Worm (Caenorhabditis elegans) whole organism, young adult: ENCODE measurements around the gene flap-1.
A peak's percentile ranks its signal among the peaks of the same experiment; 100 is the strongest.

Experiments
- B0261.1 ChIP-seq: sonication (generic microtip); optimal IDR thresholded peaks from 2 replicates; lab custom pipeline; 2016; ENCODE audit warnings: mild to moderate bottlenecking, missing genetic modification characterization, moderate library complexity, missing compliant biosample characterization
- C06A6.2 ChIP-seq: fragments of 200-800 bp; sonication (Bioruptor generic); conservative IDR thresholded peaks from 2 replicates; pipeline ENCODE4 v1.3.6; 2022; ENCODE audit warnings: missing genetic modification characterization, missing compliant biosample characterization
- C17E4.6 ChIP-seq: fragments of 200-800 bp; sonication (Bioruptor generic); IDR thresholded peaks from 2 replicates; pipeline ENCODE4 v1.3.6; 2022; ENCODE audit warnings: missing genetic modification reagents, missing genetic modification characterization, missing compliant biosample characterization
- F57A8.1 ChIP-seq: fragments of 200-800 bp; sonication (Bioruptor generic); optimal IDR thresholded peaks from 2 replicates; lab custom pipeline; 2018; ENCODE audit warnings: mild to moderate bottlenecking, missing genetic modification characterization, moderate library complexity, missing compliant biosample characterization
- F57C9.4 ChIP-seq: sonication (generic microtip); optimal IDR thresholded peaks from 2 replicates; lab custom pipeline; 2017; ENCODE audit warnings: mild to moderate bottlenecking, missing genetic modification characterization, missing compliant biosample characterization
- T26A5.8 ChIP-seq: sonication (generic microtip); optimal IDR thresholded peaks from 2 replicates; lab custom pipeline; 2016; ENCODE audit warnings: missing genetic modification characterization, missing compliant biosample characterization
- Y56A3A.18 ChIP-seq: fragments of 200-800 bp; sonication (Bioruptor generic); IDR thresholded peaks from 2 replicates; pipeline ENCODE4 v1.3.6; 2022; ENCODE audit warnings: missing genetic modification reagents, missing genetic modification characterization, missing compliant biosample characterization
- Y79H2A.3 ChIP-seq: fragments of 200-800 bp; sonication (Bioruptor generic); conservative IDR thresholded peaks from 2 replicates; pipeline ENCODE4 v1.3.6; 2022; ENCODE audit warnings: missing genetic modification reagents, missing genetic modification characterization, missing compliant biosample characterization
- athp-1 ChIP-seq: sonication (generic microtip); optimal IDR thresholded peaks from 2 replicates; lab custom pipeline; 2017; ENCODE audit warnings: mild to moderate bottlenecking, missing genetic modification characterization, missing compliant biosample characterization
- cebp-1 ChIP-seq, 2 experiments: fragments of 200-800 bp in 1 of 2; sonication (Bioruptor generic) in 1 of 2; sonication (generic microtip) in 1 of 2; IDR thresholded peaks in 1 of 2; optimal IDR thresholded peaks in 1 of 2; 2 replicates each; pipeline versions ENCODE4 v1.3.6 to Lab custom; 2017 to 2022; ENCODE audit warnings: missing compliant biosample characterization in 2 of 2, missing genetic modification characterization in 2 of 2, mild to moderate bottlenecking in 1 of 2, missing genetic modification reagents in 1 of 2, moderate library complexity in 1 of 2
- ceh-58 ChIP-seq: fragments of 200-800 bp; sonication (Bioruptor generic); IDR thresholded peaks from 2 replicates; pipeline ENCODE4 v1.3.6; 2022; ENCODE audit warnings: missing genetic modification characterization, missing compliant biosample characterization
- dpl-1 ChIP-seq: fragments of 150-350 bp; optimal IDR thresholded peaks from 2 replicates; lab custom pipeline; 2014; ENCODE audit warnings: missing biosample characterization, missing genetic modification reagents, missing genetic modification characterization
- ets-4 ChIP-seq: fragments of 200-800 bp; sonication (Bioruptor generic); optimal IDR thresholded peaks from 2 replicates; lab custom pipeline; 2018; ENCODE audit warnings: mild to moderate bottlenecking, missing genetic modification characterization, missing compliant biosample characterization
- hlh-12 ChIP-seq: sonication (generic microtip); optimal IDR thresholded peaks from 2 replicates; lab custom pipeline; 2016; ENCODE audit warnings: missing genetic modification characterization, missing compliant biosample characterization
- hmg-1.2 ChIP-seq: fragments of 200-800 bp; sonication (Bioruptor generic); IDR thresholded peaks from 2 replicates; pipeline ENCODE4 v1.3.6; 2022; ENCODE audit warnings: missing genetic modification reagents, missing genetic modification characterization, missing compliant biosample characterization
- lag-1 ChIP-seq: fragments of 200-800 bp; sonication (Bioruptor generic); IDR thresholded peaks from 2 replicates; pipeline ENCODE4 v1.3.6; 2022; ENCODE audit warnings: missing genetic modification reagents, missing genetic modification characterization, missing compliant biosample characterization
- let-526 ChIP-seq: fragments of 200-800 bp; sonication (Bioruptor generic); IDR thresholded peaks from 2 replicates; pipeline ENCODE4 v1.3.6; 2022; ENCODE audit warnings: missing genetic modification reagents, missing genetic modification characterization, missing compliant biosample characterization
- lin-26 ChIP-seq: fragments of 200-800 bp; sonication (Bioruptor generic); IDR thresholded peaks from 2 replicates; pipeline ENCODE4 v1.3.6; 2022; ENCODE audit warnings: missing genetic modification reagents, missing genetic modification characterization, missing compliant biosample characterization
- lin-40 ChIP-seq: sonication (generic microtip); optimal IDR thresholded peaks from 2 replicates; lab custom pipeline; 2016; ENCODE audit warnings: missing genetic modification characterization, mild to moderate bottlenecking, missing compliant biosample characterization, missing genotype, missing genetic modification reagents
- lin-54 ChIP-seq: fragments of 200-800 bp; sonication (Bioruptor generic); optimal IDR thresholded peaks from 2 replicates; lab custom pipeline; 2018; ENCODE audit warnings: mild to moderate bottlenecking, missing genetic modification characterization, missing compliant biosample characterization
- lsy-27 ChIP-seq: sonication (generic microtip); optimal IDR thresholded peaks from 2 replicates; lab custom pipeline; 2017; ENCODE audit warnings: missing genetic modification characterization, mild to moderate bottlenecking, missing compliant biosample characterization, antibody characterized with exemption, missing genotype, borderline replicate concordance; ENCODE audit not compliant: insufficient read depth
- madf-3 ChIP-seq: fragments of 200-800 bp; sonication (Bioruptor generic); IDR thresholded peaks from 2 replicates; pipeline ENCODE4 v1.3.6; 2022; ENCODE audit warnings: missing genetic modification reagents, missing genetic modification characterization, missing compliant biosample characterization
- madf-6 ChIP-seq: fragments of 200-800 bp; sonication (Bioruptor generic); IDR thresholded peaks from 2 replicates; pipeline ENCODE4 v1.3.6; 2022; ENCODE audit warnings: missing genetic modification reagents, missing genetic modification characterization, missing compliant biosample characterization
- madf-8 ChIP-seq: fragments of 200-800 bp; sonication (Bioruptor generic); conservative IDR thresholded peaks from 2 replicates; pipeline ENCODE4 v1.3.6; 2022; ENCODE audit warnings: missing genetic modification reagents, missing genetic modification characterization, missing compliant biosample characterization
- mel-28 ChIP-seq: sonication (generic microtip); optimal IDR thresholded peaks from 2 replicates; lab custom pipeline; 2016; ENCODE audit warnings: borderline replicate concordance, mild to moderate bottlenecking, missing genetic modification characterization, missing compliant biosample characterization
- nfyb-1 ChIP-seq: fragments of 200-800 bp; sonication (Bioruptor generic); IDR thresholded peaks from 2 replicates; pipeline ENCODE4 v1.3.6; 2022; ENCODE audit warnings: missing genetic modification reagents, missing genetic modification characterization, missing compliant biosample characterization
- nhr-120 ChIP-seq: fragments of 200-800 bp; sonication (Bioruptor generic); IDR thresholded peaks from 2 replicates; pipeline ENCODE4 v1.3.6; 2022; ENCODE audit warnings: missing genetic modification characterization, missing compliant biosample characterization
- nhr-80 ChIP-seq: sonication (generic microtip); optimal IDR thresholded peaks from 2 replicates; lab custom pipeline; 2016; ENCODE audit warnings: missing genetic modification characterization, missing compliant biosample characterization
- nhr-90 ChIP-seq: sonication (generic microtip); optimal IDR thresholded peaks from 2 replicates; lab custom pipeline; 2016; ENCODE audit warnings: missing genotype, mild to moderate bottlenecking, missing genetic modification characterization, missing compliant biosample characterization
- rcor-1 ChIP-seq: fragments of 200-800 bp; sonication (Bioruptor generic); IDR thresholded peaks from 2 replicates; pipeline ENCODE4 v1.3.6; 2022; ENCODE audit warnings: missing genetic modification reagents, missing genetic modification characterization, missing compliant biosample characterization
- rec-8 ChIP-seq, 2 experiments: sonication (generic microtip); optimal IDR thresholded peaks; 2 replicates each; lab custom pipeline; 2016; ENCODE audit warnings: mild to moderate bottlenecking in 2 of 2, missing genetic modification characterization in 2 of 2, missing genetic modification reagents in 2 of 2, missing genotype in 2 of 2, missing biosample characterization in 1 of 2, missing compliant biosample characterization in 1 of 2, moderate library complexity in 1 of 2
- rpc-1 ChIP-seq, 2 experiments: fragments of 150-350 bp in 1 of 2; sonication (generic microtip) in 1 of 2; optimal IDR thresholded peaks; 2 replicates each; lab custom pipeline; 2014 to 2018; ENCODE audit warnings: missing biosample characterization in 1 of 2, missing genetic modification characterization in 1 of 2, missing genetic modification reagents in 1 of 2, missing genotype in 1 of 2
- sdz-38 ChIP-seq: sonication (generic microtip); optimal IDR thresholded peaks from 2 replicates; lab custom pipeline; 2016; ENCODE audit warnings: missing genotype, missing genetic modification characterization, missing compliant biosample characterization
- snpc-1.3 ChIP-seq: sonication (generic microtip); optimal IDR thresholded peaks from 2 replicates; lab custom pipeline; 2017; ENCODE audit warnings: missing genetic modification characterization, mild to moderate bottlenecking, missing compliant biosample characterization, antibody characterized with exemption, moderate library complexity, missing genotype, missing genetic modification reagents; ENCODE audit not compliant: insufficient read depth
- snpc-4 ChIP-seq, 5 experiments: fragments of 150-350 bp in 1 of 5; sonication (generic microtip) in 4 of 5; optimal IDR thresholded peaks; 2 replicates each; lab custom pipeline; 2014 to 2018; ENCODE audit warnings: missing genetic modification characterization in 5 of 5, missing biosample characterization in 3 of 5, antibody characterized with exemption in 2 of 5, mild to moderate bottlenecking in 2 of 5, missing compliant biosample characterization in 2 of 5, missing genotype in 2 of 5, moderate library complexity in 2 of 5, missing genetic modification reagents in 1 of 5
- tbp1 ChIP-seq: fragments of 200-800 bp; sonication (Bioruptor generic); optimal IDR thresholded peaks from 2 replicates; lab custom pipeline; 2018; ENCODE audit warnings: mild to moderate bottlenecking, missing genetic modification characterization, missing compliant biosample characterization
- unc-130 ChIP-seq: sonication (generic microtip); optimal IDR thresholded peaks from 2 replicates; lab custom pipeline; 2016; ENCODE audit warnings: missing genetic modification reagents, missing genetic modification characterization, missing compliant biosample characterization
- unc-62 ChIP-seq: fragments of 150-350 bp; optimal IDR thresholded peaks from 2 replicates; lab custom pipeline; 2014; ENCODE audit warnings: missing biosample characterization, missing genetic modification reagents, missing genetic modification characterization
- zim-3 ChIP-seq: sonication (generic microtip); optimal IDR thresholded peaks from 2 replicates; lab custom pipeline; 2017; ENCODE audit warnings: mild to moderate bottlenecking, missing genetic modification characterization, moderate library complexity, missing compliant biosample characterization
- ztf-18 ChIP-seq: sonication (generic microtip); optimal IDR thresholded peaks from 2 replicates; lab custom pipeline; 2016; ENCODE audit warnings: missing genotype, mild to moderate bottlenecking, missing genetic modification characterization, missing compliant biosample characterization

Gene flap-1

DNA sequence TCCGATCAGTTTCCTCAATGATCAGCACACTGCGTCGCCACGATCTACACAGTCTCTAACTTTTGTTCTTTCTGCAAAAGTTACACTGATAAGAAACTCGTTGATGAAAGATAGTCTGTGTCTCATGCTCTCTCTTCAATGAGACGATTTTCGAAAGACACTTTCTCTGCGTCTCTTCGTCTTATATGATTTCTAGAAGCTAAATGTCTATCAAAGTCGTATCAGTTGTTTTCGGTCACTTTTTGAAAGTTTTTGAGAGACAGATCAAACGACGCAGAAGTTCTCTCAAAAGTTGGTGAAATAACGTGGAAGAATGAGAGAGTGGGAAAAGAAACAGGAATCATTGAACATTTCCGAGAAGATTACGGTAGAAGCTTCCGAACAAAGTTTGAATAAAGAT is 33.5 kb downstream of the flap-1 start (continued):
- TF ChIP-seq snpc-4 (GFP tag; optimal IDR thresholded peaks at IDR 0.05; lab: Kevin White, UChicago) (no peak), snpc-4 (tag; optimal IDR thresholded peaks at IDR 0.05; lab: Kevin White, UChicago) (peak in 1 of 4 experiments; percentile 39), lin-54 (GFP tag; lab: Kevin White, UChicago) (peak; percentile 47), Y56A3A.18 (peak; percentile 72; the same call in 1 of the 2 replicates), athp-1 (no peak), rec-8 (tag; optimal IDR thresholded peaks at IDR 0.05; lab: Kevin White, UChicago) (no peak), unc-130 (no peak), nhr-80 (peak; percentile 94), let-526 (GFP tag; lab: Robert Waterston, UW) (no peak), ceh-58 (GFP tag; lab: Robert Waterston, UW) (no peak), lsy-27 (no peak), madf-3 (no peak), hlh-12 (tag; lab: Kevin White, UChicago) (no peak), hmg-1.2 (GFP tag; lab: Robert Waterston, UW) (peak; percentile 73), madf-6 (GFP tag; lab: Robert Waterston, UW) (peak; percentile 31; the same call in 1 of the 2 replicates)

ce11 chrIII:6891560-6891959 is 37.1 kb downstream of the flap-1 start, which contains the start of gene K04C2.5:
TSS of gene K04C2.5 (minus strand) at chrIII:6891660.
- TF ChIP-seq nfyb-1 (GFP tag; lab: Robert Waterston, UW) (no peak), unc-62 (GFP tag; lab: Kevin White, UChicago) (no peak), B0261.1 (tag; lab: Kevin White, UChicago) (no peak)
- TF ChIP-seq, all 124 proteins: peak for 0

DNA sequence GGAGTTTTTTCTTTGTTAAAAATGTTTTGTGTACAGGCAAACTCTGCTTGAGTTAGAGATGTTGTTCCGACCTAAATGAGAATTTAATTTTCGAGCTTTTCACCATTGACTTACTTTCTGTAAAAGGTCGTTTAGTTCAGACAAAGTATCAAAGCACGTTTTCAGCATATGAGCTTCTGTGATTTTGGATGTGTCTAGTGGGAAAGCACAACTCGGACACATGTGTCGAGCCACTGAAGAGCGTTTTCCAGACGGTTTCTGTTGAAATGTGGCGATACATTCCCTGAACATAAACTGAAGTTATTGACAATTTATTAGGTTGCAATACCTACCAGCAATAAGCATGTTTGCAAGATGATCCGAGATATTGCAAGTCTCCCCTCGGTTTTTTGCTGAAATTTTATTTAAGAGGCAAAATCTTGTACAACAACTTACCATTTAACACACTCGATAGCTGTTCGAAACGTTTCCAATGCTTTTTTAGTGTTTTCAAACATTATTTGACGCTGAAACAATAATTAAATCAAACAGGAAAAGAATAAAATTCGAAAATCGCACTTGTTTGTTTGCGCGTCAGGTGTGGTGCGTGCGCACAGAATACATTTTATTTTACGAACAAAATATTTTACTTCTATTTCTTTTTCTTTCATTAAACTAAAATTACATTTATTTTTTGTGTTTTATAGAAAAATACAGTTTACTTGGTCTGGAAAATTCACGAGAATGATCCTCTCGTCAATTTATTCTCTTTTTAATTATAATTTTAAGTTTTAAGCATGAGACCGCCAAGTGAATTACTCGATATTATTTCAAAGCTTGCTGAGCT is 39.4 kb downstream of the flap-1 start, which contains the start of the genes brd-1 and K04C2.2:
TSS of gene brd-1 (minus strand) at position 506 of the 826 bp plus-strand sequence.
TSS of gene K04C2.2 (plus strand) at position 776 of the 826 bp plus-strand sequence.
- no peak for TF ChIP-seq ceh-58 (GFP tag; lab: Robert Waterston, UW)
- TF ChIP-seq ets-4 (GFP tag; lab: Kevin White, UChicago): no peak
- no peak for TF ChIP-seq rpc-1 (optimal IDR thresholded peaks at IDR 0.05; lab: Kevin White, UChicago)
- TF ChIP-seq rpc-1 (tag; optimal IDR thresholded peaks at IDR 0.05; lab: Kevin White, UChicago): no peak
- no peak for TF ChIP-seq C17E4.6 (GFP tag; lab: Robert Waterston, UW)
- TF ChIP-seq nhr-80: no peak
- TF ChIP-seq unc-62 (GFP tag; lab: Kevin White, UChicago): no peak
- TF ChIP-seq lin-26 (GFP tag; lab: Robert Waterston, UW): 0 out of 2 replicates have a peak, but pooled peaks have one; percentile 27
- TF ChIP-seq mel-28: no peak
- TF ChIP-seq dpl-1 (GFP tag; lab: Kevin White, UChicago): peak; percentile 23
- no peak for TF ChIP-seq F57A8.1 (GFP tag; lab: Kevin White, UChicago)
- TF ChIP-seq sdz-38 (tag; lab: Kevin White, UChicago): no peak
- TF ChIP-seq, all 124 proteins: peak for 2

DNA sequence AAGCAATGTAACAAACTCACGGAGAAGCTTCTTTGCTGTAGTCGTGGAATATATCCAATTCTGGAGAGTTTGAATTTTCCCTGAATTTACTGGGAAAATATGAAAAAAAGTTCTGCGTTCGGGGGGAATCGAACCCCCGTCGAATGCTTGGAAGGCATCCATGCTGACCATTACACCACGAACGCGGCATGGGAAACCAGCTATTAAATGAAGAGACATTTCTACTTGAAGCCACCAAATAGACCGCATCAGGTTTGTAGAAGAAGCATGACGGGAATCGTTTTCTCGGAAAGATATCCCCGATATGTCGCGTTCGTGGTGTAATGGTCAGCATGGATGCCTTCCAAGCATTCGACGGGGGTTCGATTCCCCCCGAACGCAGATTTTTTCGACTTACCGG is 40.1 kb downstream of the flap-1 start:
- TF ChIP-seq snpc-1.3 (tag; lab: Kevin White, UChicago) (peak; percentile 13), sdz-38 (tag; lab: Kevin White, UChicago) (no peak), ztf-18 (peak; percentile 44), madf-6 (GFP tag; lab: Robert Waterston, UW) (peak; percentile 32; the same call in 1 of the 2 replicates), cebp-1 (GFP tag; IDR thresholded peaks at IDR 0.05; lab: Robert Waterston, UW) (no peak), cebp-1 (tag; optimal IDR thresholded peaks at IDR 0.05; lab: Kevin White, UChicago) (peak; percentile 50), tbp1 (GFP tag; lab: Kevin White, UChicago) (peak; percentile 91), T26A5.8 (tag; lab: Kevin White, UChicago) (no peak), Y79H2A.3 (GFP tag; lab: Robert Waterston, UW) (no peak), F57C9.4 (tag; lab: Kevin White, UChicago) (no peak), rcor-1 (GFP tag; lab: Robert Waterston, UW) (peak; percentile 19; the same call in 1 of the 2 replicates), lag-1 (GFP tag; lab: Robert Waterston, UW) (no peak), madf-8 (GFP tag; lab: Robert Waterston, UW) (no peak), nhr-120 (GFP tag; lab: Robert Waterston, UW) (no peak), lin-40 (tag; lab: Kevin White, UChicago) (peak; percentile 54), zim-3 (tag; lab: Kevin White, UChicago) (peak; percentile 10), B0261.1 (tag; lab: Kevin White, UChicago) (peak; percentile 74), nhr-90 (tag; lab: Kevin White, UChicago) (peak; percentile 75), C06A6.2 (no peak)
